Fruit fly (Drosophila melanogaster): Measurements from ENCODE around the gene Graf.
"Not testable (repeated sequence)": the region's sequence is repeated elsewhere in the genome, so short reads cannot be mapped to it uniquely, and the experiment has no call there.

Gene Graf

dm6 chrX:15802880-15803650 lies 42.5 kb upstream of the Graf start (continued):
- TF ChIP-seq sc (optimal IDR thresholded peaks at IDR 0.05) (no peak), sc (GFP tag; optimal IDR thresholded peaks at IDR 0.05) (no peak), psq (GFP tag; optimal IDR thresholded peaks at IDR 0.05) (no peak), CG8924 (tag; optimal IDR thresholded peaks at IDR 0.05) (peak; percentile 3), grau (tag; optimal IDR thresholded peaks at IDR 0.05) (peak; percentile 37), gt (GFP tag; IDR thresholded peaks at IDR 0.05) (no peak), caup (GFP tag; optimal IDR thresholded peaks at IDR 0.05; ENCODE audit: severe bottlenecking) (no peak), CG13287 (GFP tag; IDR thresholded peaks at IDR 0.05; ENCODE audit: partially characterized antibody) (peak; percentile 81), nerfin-2 (GFP tag; IDR thresholded peaks at IDR 0.05; ENCODE audit: partially characterized antibody) (peak; percentile 53; the same call in 1 of the 2 replicates), zen2 (GFP tag; IDR thresholded peaks at IDR 0.05; ENCODE audit: partially characterized antibody) (peak; percentile 69), CG1024 (GFP tag; IDR thresholded peaks at IDR 0.05) (0 out of 2 replicates have a peak, but pooled peaks have one; percentile 25), Sry-δ (GFP tag; optimal IDR thresholded peaks at IDR 0.05) (peak; percentile 76), CG2678 (tag; optimal IDR thresholded peaks at IDR 0.05) (peak; percentile 48), exex (tag; optimal IDR thresholded peaks at IDR 0.05) (peak; percentile 27), CG11456 (GFP tag; IDR thresholded peaks at IDR 0.05) (no peak), sug (tag; optimal IDR thresholded peaks at IDR 0.05) (peak; percentile 54), CG1233 (GFP tag; optimal IDR thresholded peaks at IDR 0.05) (no peak), CG1603 (tag; optimal IDR thresholded peaks at IDR 0.05) (peak; percentile 30), tap (tag; optimal IDR thresholded peaks at IDR 0.05) (no peak), chinmo (GFP tag; IDR thresholded peaks at IDR 0.05; ENCODE audit: partially characterized antibody) (peak; percentile 65; the same call in 2 of the 4 replicates), CG3995 (GFP tag; optimal IDR thresholded peaks at IDR 0.05) (no peak), CG32772 (GFP tag; IDR thresholded peaks at IDR 0.05) (no peak), CG9876 (GFP tag; optimal IDR thresholded peaks at IDR 0.05) (no peak), CG2199 (GFP tag; IDR thresholded peaks at IDR 0.05) (no peak), HLH4C (GFP tag; IDR thresholded peaks at IDR 0.05; ENCODE audit: partially characterized antibody) (peak; percentile 70), zen (tag; optimal IDR thresholded peaks at IDR 0.05) (peak; percentile 17), crc (GFP tag; optimal IDR thresholded peaks at IDR 0.05) (no peak), CG6813 (GFP tag; optimal IDR thresholded peaks at IDR 0.05) (peak; percentile 24), amos (GFP tag; IDR thresholded peaks at IDR 0.05; ENCODE audit: partially characterized antibody) (peak; percentile 86; the same call in 1 of the 2 replicates), Bdp1 (GFP tag; optimal IDR thresholded peaks at IDR 0.05) (no peak), Hsf (GFP tag; optimal IDR thresholded peaks at IDR 0.05) (no peak), al (GFP tag; IDR thresholded peaks at IDR 0.05) (no peak), CG5953 (GFP tag; IDR thresholded peaks at IDR 0.05) (no peak), Atf-2 (GFP tag; optimal IDR thresholded peaks at IDR 0.05) (no peak), Aef1 (GFP tag; IDR thresholded peaks at IDR 0.05) (no peak), CG4617 (GFP tag; optimal IDR thresholded peaks at IDR 0.05; ENCODE audit: borderline replicate concordance) (peak; percentile 31), Awh (GFP tag; IDR thresholded peaks at IDR 0.05) (no peak), CG30403 (GFP tag; optimal IDR thresholded peaks at IDR 0.05) (peak; percentile 10)

DNA sequence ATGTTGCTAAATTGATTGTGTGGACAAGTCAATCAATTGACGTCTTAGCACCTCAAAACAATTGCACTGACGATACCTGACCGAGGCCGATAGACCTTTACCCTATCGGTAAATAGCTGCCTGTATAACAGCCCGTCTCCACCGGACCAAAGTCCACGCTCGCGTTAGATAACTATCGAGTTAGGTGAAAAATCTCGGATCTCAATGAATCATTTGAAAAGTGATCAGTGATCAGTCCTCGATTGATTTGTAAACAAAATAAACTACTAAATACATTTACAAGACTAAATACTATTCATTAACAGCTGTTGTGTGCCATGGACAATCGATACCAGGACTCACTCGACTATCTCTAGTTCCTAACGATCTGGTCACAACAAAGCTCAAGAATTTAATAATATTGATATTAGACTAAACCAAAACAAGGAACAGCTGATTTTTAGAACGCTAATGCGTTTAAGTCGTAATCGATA lies 38.6 kb upstream of the Graf start, which contains the start of the genes sordd2 and CG15602:
Gene sordd2 (minus strand): TSS at position 78 of the 473 bp plus-strand sequence.
Gene CG15602 (plus strand): TSS at position 342 of the 473 bp plus-strand sequence.
- peak; percentile 94 for TF ChIP-seq Bgb (GFP tag; IDR thresholded peaks at IDR 0.05; ENCODE audit: partially characterized antibody)
- TF ChIP-seq nerfin-2 (GFP tag; IDR thresholded peaks at IDR 0.05; ENCODE audit: partially characterized antibody) = peak; percentile 40; the same call in 1 of the 2 replicates
- TF ChIP-seq amos (GFP tag; IDR thresholded peaks at IDR 0.05; ENCODE audit: partially characterized antibody) = peak; percentile 63
- TF ChIP-seq Rfx (GFP tag; IDR thresholded peaks at IDR 0.05) = peak; percentile 31; the same call in 1 of the 2 replicates
- peak; percentile 87 for TF ChIP-seq CG8290 (GFP tag; optimal IDR thresholded peaks at IDR 0.05)
- TF ChIP-seq CG8290 (tag; optimal IDR thresholded peaks at IDR 0.05); prd (optimal IDR thresholded peaks at IDR 0.05): not testable (repeated sequence)
- TF ChIP-seq mld (GFP tag; IDR thresholded peaks at IDR 0.05; ENCODE audit: partially characterized antibody) = 0 out of 3 replicates have a peak, but pooled peaks have one; percentile 20
- peak; percentile 31; the same call in 1 of the 3 replicates for TF ChIP-seq prd (GFP tag; IDR thresholded peaks at IDR 0.05)
- 0 out of 4 replicates have a peak, but pooled peaks have one; percentile 20 for TF ChIP-seq chinmo (GFP tag; IDR thresholded peaks at IDR 0.05; ENCODE audit: partially characterized antibody)
- TF ChIP-seq Ptx1 (GFP tag; IDR thresholded peaks at IDR 0.05) = 0 out of 2 replicates have a peak, but pooled peaks have one; percentile 11
- TF ChIP-seq Dref (GFP tag; IDR thresholded peaks at IDR 0.05) = peak; percentile 71
- TF ChIP-seq CG14860 (GFP tag; IDR thresholded peaks at IDR 0.05; ENCODE audit: partially characterized antibody) = peak; percentile 56
- peak; percentile 88 for TF ChIP-seq CG30020 (tag; optimal IDR thresholded peaks at IDR 0.05)
